Fruit fly (Drosophila melanogaster) whole organism, embryonic: Measurements from ENCODE around the gene Rbp4.

ENCODE experiments used
- CG10543 ChIP-seq: fragments of 200-800 bp; sonication (Bioruptor generic); optimal IDR thresholded peaks from 3 replicates; lab custom pipeline; 2017; ENCODE audit warnings: missing biosample characterization, mild to moderate bottlenecking, missing genetic modification characterization, moderate library complexity
- CG11723 ChIP-seq: fragments of 200-800 bp; sonication (Bioruptor generic); optimal IDR thresholded peaks from 2 replicates; lab custom pipeline; 2017; ENCODE audit warnings: missing biosample characterization, mild to moderate bottlenecking, missing genetic modification characterization
- CG12104 ChIP-seq: fragments of 200-800 bp; sonication (Bioruptor generic); optimal IDR thresholded peaks from 3 replicates; lab custom pipeline; 2016; ENCODE audit warnings: missing biosample characterization, missing genetic modification characterization
- CG14710 ChIP-seq: fragments of 200-800 bp; sonication (Bioruptor generic); optimal IDR thresholded peaks from 3 replicates; lab custom pipeline; 2019; ENCODE audit warnings: missing biosample characterization, mild to moderate bottlenecking, missing genetic modification characterization, moderate library complexity
- CG15269 ChIP-seq: fragments of 200-800 bp; sonication (Bioruptor generic); optimal IDR thresholded peaks from 2 replicates; lab custom pipeline; 2018; ENCODE audit warnings: missing biosample characterization, mild to moderate bottlenecking, missing genetic modification characterization, moderate library complexity
- CG15601 ChIP-seq: fragments of 200-800 bp; sonication (Bioruptor generic); optimal IDR thresholded peaks from 3 replicates; lab custom pipeline; 2019; ENCODE audit warnings: missing biosample characterization, mild to moderate bottlenecking, missing genetic modification characterization, moderate library complexity
- CG1603 ChIP-seq: fragments of 200-800 bp; sonication (Bioruptor generic); optimal IDR thresholded peaks from 2 replicates; lab custom pipeline; 2019; ENCODE audit warnings: missing biosample characterization, mild to moderate bottlenecking, missing genetic modification characterization, moderate library complexity
- CG16779 ChIP-seq: fragments of 200-800 bp; sonication (Bioruptor generic); IDR thresholded peaks from 2 replicates; pipeline ENCODE4 v1.3.6; 2022; ENCODE audit warnings: missing biosample characterization, missing genetic modification characterization
- CG17385 ChIP-seq: fragments of 200-800 bp; sonication (Bioruptor generic); optimal IDR thresholded peaks from 3 replicates; lab custom pipeline; 2018; ENCODE audit warnings: missing biosample characterization, mild to moderate bottlenecking, missing genetic modification characterization
- CG2678 ChIP-seq: fragments of 200-800 bp; sonication (Bioruptor generic); optimal IDR thresholded peaks from 3 replicates; lab custom pipeline; 2019; ENCODE audit warnings: missing biosample characterization, mild to moderate bottlenecking, missing genetic modification characterization, moderate library complexity
- CG2875 ChIP-seq: fragments of 200-800 bp; sonication (Bioruptor generic); optimal IDR thresholded peaks from 2 replicates; lab custom pipeline; 2017; ENCODE audit warnings: missing biosample characterization, mild to moderate bottlenecking, missing genetic modification characterization, missing genetic modification reagents
- CG30020 ChIP-seq: fragments of 200-800 bp; optimal IDR thresholded peaks from 2 replicates; lab custom pipeline; 2019; ENCODE audit warnings: missing biosample characterization, mild to moderate bottlenecking, missing genetic modification characterization, moderate library complexity
- CG4328 ChIP-seq: fragments of 200-800 bp; sonication (Bioruptor generic); optimal IDR thresholded peaks from 3 replicates; lab custom pipeline; 2017; ENCODE audit warnings: missing biosample characterization, missing genetic modification reagents, missing genetic modification characterization
- CG6813 ChIP-seq: fragments of 200-800 bp; sonication (Bioruptor generic); optimal IDR thresholded peaks from 2 replicates; lab custom pipeline; 2017; ENCODE audit warnings: missing biosample characterization, missing genetic modification characterization, mild to moderate bottlenecking, moderate library complexity, missing genetic modification reagents
- CG8388 ChIP-seq: fragments of 200-800 bp; sonication (Bioruptor generic); optimal IDR thresholded peaks from 2 replicates; lab custom pipeline; 2019; ENCODE audit warnings: missing biosample characterization, mild to moderate bottlenecking, missing genetic modification characterization, moderate library complexity
- Chrac-16 ChIP-seq: fragments of 200-800 bp; sonication (Bioruptor generic); optimal IDR thresholded peaks from 3 replicates; lab custom pipeline; 2016; ENCODE audit warnings: missing biosample characterization, missing genetic modification characterization
- CrebB ChIP-seq: fragments of 200-800 bp; sonication (Bioruptor generic); optimal IDR thresholded peaks from 3 replicates; lab custom pipeline; 2018; ENCODE audit warnings: missing biosample characterization, mild to moderate bottlenecking, missing genetic modification characterization
- D19A ChIP-seq: fragments of 200-800 bp; optimal IDR thresholded peaks from 3 replicates; lab custom pipeline; 2019; ENCODE audit warnings: missing biosample characterization, mild to moderate bottlenecking, missing genetic modification characterization, moderate library complexity
- Dbx ChIP-seq: fragments of 200-800 bp; sonication (Bioruptor generic); IDR thresholded peaks from 3 replicates; pipeline ENCODE4 v1.3.6; 2022; ENCODE audit warnings: missing biosample characterization, missing genetic modification characterization
- ERR ChIP-seq: fragments of 200-800 bp; sonication (Bioruptor generic); optimal IDR thresholded peaks from 2 replicates; lab custom pipeline; 2016; ENCODE audit warnings: missing biosample characterization, missing genetic modification characterization
- Eip74EF ChIP-seq, 2 experiments: fragments of 200-800 bp in 1 of 2; fragments of >200 bp in 1 of 2; sonication (Bioruptor generic) in 1 of 2; optimal IDR thresholded peaks; 2 replicates each; lab custom pipeline; 2017 to 2019; ENCODE audit warnings: missing biosample characterization in 2 of 2, missing genetic modification characterization in 2 of 2, mild to moderate bottlenecking in 1 of 2, moderate library complexity in 1 of 2
- Fer3 ChIP-seq: fragments of 200-800 bp; sonication (Bioruptor generic); optimal IDR thresholded peaks from 2 replicates; lab custom pipeline; 2018; ENCODE audit warnings: missing biosample characterization, mild to moderate bottlenecking, missing genetic modification characterization, moderate library complexity
- H2.0 ChIP-seq: fragments of 200-800 bp; sonication (Bioruptor generic); IDR thresholded peaks from 2 replicates; pipeline ENCODE4 v1.3.6; 2022; ENCODE audit warnings: missing biosample characterization, missing genetic modification characterization
- Hr78 ChIP-seq, 2 experiments: fragments of 200-800 bp in 1 of 2; fragments of >200 bp in 1 of 2; sonication (Bioruptor generic) in 1 of 2; optimal IDR thresholded peaks; 2 replicates each; lab custom pipeline; 2017 to 2019; ENCODE audit warnings: missing biosample characterization in 2 of 2, missing genetic modification characterization in 2 of 2, mild to moderate bottlenecking in 1 of 2, moderate library complexity in 1 of 2
- MTF-1 ChIP-seq: fragments of 200-800 bp; sonication (Bioruptor generic); optimal IDR thresholded peaks from 2 replicates; lab custom pipeline; 2018; ENCODE audit warnings: missing biosample characterization, mild to moderate bottlenecking, missing genetic modification characterization, borderline replicate concordance
- Optix ChIP-seq: fragments of 200-800 bp; sonication (Bioruptor generic); IDR thresholded peaks from 3 replicates; pipeline ENCODE4 v1.3.6; 2022; ENCODE audit warnings: missing biosample characterization, missing genetic modification characterization
- Sin3A ChIP-seq: fragments of >200 bp; optimal IDR thresholded peaks from 2 replicates; lab custom pipeline; 2018
- Spps ChIP-seq: fragments of 200-800 bp; sonication (Bioruptor generic); optimal IDR thresholded peaks from 2 replicates; lab custom pipeline; 2018; ENCODE audit warnings: missing biosample characterization, mild to moderate bottlenecking, missing genetic modification characterization
- amos ChIP-seq: fragments of 200-800 bp; sonication (Bioruptor generic); IDR thresholded peaks from 2 replicates; pipeline ENCODE4 v1.3.6; 2022; ENCODE audit warnings: missing biosample characterization, missing genetic modification characterization; ENCODE audit not compliant: partially characterized antibody
- ara ChIP-seq: fragments of 200-800 bp; sonication (Bioruptor generic); IDR thresholded peaks from 2 replicates; pipeline ENCODE4 v1.3.6; 2022; ENCODE audit warnings: missing biosample characterization, missing genetic modification characterization
- az2 ChIP-seq: fragments of 200-800 bp; sonication (Bioruptor generic); optimal IDR thresholded peaks from 3 replicates; lab custom pipeline; 2016; ENCODE audit warnings: missing biosample characterization, missing genetic modification characterization
- cas ChIP-seq: fragments of 200-800 bp; sonication (Bioruptor generic); IDR thresholded peaks from 2 replicates; pipeline ENCODE4 v1.3.6; 2022; ENCODE audit warnings: missing biosample characterization, missing genetic modification characterization
- dpn ChIP-seq, 2 experiments: fragments of 200-800 bp; sonication (Bioruptor generic); optimal IDR thresholded peaks; 3 replicates each; lab custom pipeline; 2016; ENCODE audit warnings: missing biosample characterization in 2 of 2, missing genetic modification characterization in 2 of 2
- eyg ChIP-seq: fragments of 200-800 bp; sonication (Bioruptor generic); optimal IDR thresholded peaks from 3 replicates; lab custom pipeline; 2016; ENCODE audit warnings: missing biosample characterization, missing genetic modification characterization
- gcm ChIP-seq: fragments of 200-800 bp; sonication (Bioruptor generic); optimal IDR thresholded peaks from 2 replicates; lab custom pipeline; 2019; ENCODE audit warnings: missing biosample characterization, mild to moderate bottlenecking, missing genetic modification characterization, moderate library complexity
- gro ChIP-seq: fragments of 200-800 bp; sonication (Bioruptor generic); optimal IDR thresholded peaks from 2 replicates; lab custom pipeline; 2016; ENCODE audit warnings: missing biosample characterization, missing genetic modification characterization
- hb ChIP-seq: fragments of 200-800 bp; sonication (Bioruptor generic); IDR thresholded peaks from 3 replicates; pipeline ENCODE4 v1.3.6; 2022; ENCODE audit warnings: missing biosample characterization, missing genetic modification characterization; ENCODE audit not compliant: partially characterized antibody
- ind ChIP-seq: fragments of 200-800 bp; sonication (Bioruptor generic); optimal IDR thresholded peaks from 3 replicates; lab custom pipeline; 2016; ENCODE audit warnings: missing biosample characterization, missing genetic modification characterization
- knrl ChIP-seq: fragments of 200-800 bp; sonication (Bioruptor generic); IDR thresholded peaks from 3 replicates; pipeline ENCODE4 v1.3.6; 2022; ENCODE audit warnings: missing biosample characterization, missing genetic modification characterization; ENCODE audit not compliant: partially characterized antibody
- lbe ChIP-seq: fragments of 200-800 bp; sonication (Bioruptor generic); optimal IDR thresholded peaks from 2 replicates; lab custom pipeline; 2016; ENCODE audit warnings: missing biosample characterization, mild to moderate bottlenecking, missing genetic modification characterization
- phol ChIP-seq: fragments of 200-800 bp; sonication (Bioruptor generic); optimal IDR thresholded peaks from 3 replicates; lab custom pipeline; 2018; ENCODE audit warnings: missing biosample characterization, mild to moderate bottlenecking, missing genetic modification characterization, moderate library complexity
- seq ChIP-seq: fragments of 200-800 bp; sonication (Bioruptor generic); IDR thresholded peaks from 2 replicates; pipeline ENCODE4 v1.3.6; 2022; ENCODE audit warnings: missing biosample characterization, missing genetic modification characterization
- slou ChIP-seq: fragments of 200-800 bp; sonication (Bioruptor generic); optimal IDR thresholded peaks from 3 replicates; lab custom pipeline; 2016; ENCODE audit warnings: missing biosample characterization, missing genetic modification characterization
- so ChIP-seq: fragments of 200-800 bp; sonication (Bioruptor generic); IDR thresholded peaks from 3 replicates; pipeline ENCODE4 v1.3.6; 2022; ENCODE audit warnings: missing biosample characterization, missing genetic modification characterization
- usp ChIP-seq: fragments of >200 bp; optimal IDR thresholded peaks from 2 replicates; lab custom pipeline; 2017; ENCODE audit warnings: missing biosample characterization, missing genetic modification characterization
- zen ChIP-seq: fragments of 200-800 bp; sonication (Bioruptor generic); optimal IDR thresholded peaks from 3 replicates; lab custom pipeline; 2018; ENCODE audit warnings: missing biosample characterization, mild to moderate bottlenecking, missing genetic modification characterization, moderate library complexity
- zf30C ChIP-seq: fragments of 200-800 bp; sonication (Bioruptor generic); optimal IDR thresholded peaks from 3 replicates; lab custom pipeline; 2018; ENCODE audit warnings: missing biosample characterization, mild to moderate bottlenecking, missing genetic modification characterization

Rbp4 gene

DNA sequence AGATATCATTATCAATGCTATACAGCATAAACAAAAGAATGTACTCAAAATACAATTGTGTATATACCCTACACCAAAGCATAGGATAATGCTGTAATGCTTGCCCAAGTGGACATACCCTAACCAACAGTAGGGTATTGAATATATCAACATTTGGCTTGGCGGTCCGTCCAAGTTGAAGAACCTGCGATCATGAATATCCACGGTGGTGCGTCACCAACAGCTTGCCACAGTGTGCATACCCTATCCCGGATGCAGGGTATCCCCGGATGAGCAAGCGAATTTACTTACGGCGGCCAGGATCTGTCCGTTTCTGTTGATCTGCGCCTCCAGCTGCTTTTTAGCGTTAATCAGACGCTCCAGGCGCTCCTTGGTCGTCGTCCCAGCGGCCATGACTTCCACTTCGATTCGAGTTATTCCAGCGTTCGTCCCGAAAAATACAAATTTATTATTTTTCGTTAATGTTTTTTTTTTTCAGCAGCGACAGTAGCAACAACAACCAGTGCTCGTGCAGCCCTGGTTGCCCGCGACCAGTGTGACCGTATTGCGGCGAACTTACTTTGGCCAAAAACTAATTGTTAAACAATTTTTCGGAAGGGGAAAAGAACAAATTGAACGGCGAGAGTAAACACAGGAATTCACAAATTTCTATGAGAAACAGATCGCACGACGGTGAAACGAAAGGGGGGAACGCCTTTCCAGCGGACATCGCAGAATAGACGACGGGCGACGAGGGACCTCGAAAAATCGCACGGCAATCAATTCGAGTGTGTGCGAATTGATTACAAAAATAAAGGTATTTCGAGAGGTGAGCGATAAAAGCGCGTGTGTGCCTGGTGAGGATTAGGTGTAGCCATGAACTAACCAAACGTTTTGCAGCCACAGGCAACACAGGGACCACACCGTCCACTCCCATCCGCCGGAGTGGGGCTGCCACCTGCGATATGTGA is 20.2 kb upstream of the Rbp4 start, which contains the start of the genes Lkb1 and CG9588 (continued):
- TF ChIP-seq gro (GFP tag; lab: Kevin White, UChicago) (peak; percentile 47), phol (tag; lab: Kevin White, UChicago) (peak; percentile 16), D19A (tag; lab: Kevin White, UChicago) (peak; percentile 71), ara (GFP tag; lab: Robert Waterston, UW) (peak; percentile 80), zen (tag; lab: Kevin White, UChicago) (peak; percentile 5), CG12104 (GFP tag; lab: Kevin White, UChicago) (no peak), zf30C (no peak), CG15601 (tag; lab: Kevin White, UChicago) (no peak), CG14710 (peak; percentile 27), CG6813 (GFP tag; lab: Kevin White, UChicago) (no peak), dpn (GFP tag; optimal IDR thresholded peaks at IDR 0.05; lab: Kevin White, UChicago) (peak; percentile 41 to 60), CG2678 (tag; lab: Kevin White, UChicago) (no peak), ind (GFP tag; lab: Kevin White, UChicago) (peak; percentile 70), cas (GFP tag; lab: Robert Waterston, UW) (peak; percentile 21; the same call in 1 of the 2 replicates), so (GFP tag; lab: Robert Waterston, UW) (peak; percentile 72; the same call in 2 of the 3 replicates), ERR (peak; percentile 17), Hr78 (GFP tag; optimal IDR thresholded peaks at IDR 0.05; lab: Kevin White, UChicago) (no peak), Eip74EF (GFP tag; optimal IDR thresholded peaks at IDR 0.05; lab: Kevin White, UChicago) (no peak), seq (peak; percentile 54; the same call in 1 of the 2 replicates), CG15269 (tag; lab: Kevin White, UChicago) (no peak), eyg (GFP tag; lab: Kevin White, UChicago) (no peak), slou (no peak), CG16779 (GFP tag; lab: Robert Waterston, UW) (peak; percentile 70; the same call in 1 of the 2 replicates), Chrac-16 (GFP tag; lab: Kevin White, UChicago) (peak; percentile 51), Spps (no peak), CG11723 (GFP tag; lab: Kevin White, UChicago) (peak; percentile 3), knrl (no peak; the same call in 2 of the 3 replicates), H2.0 (GFP tag; lab: Robert Waterston, UW) (peak; percentile 80), CG1603 (tag; lab: Kevin White, UChicago) (peak; percentile 63), CrebB (no peak), az2 (GFP tag; lab: Kevin White, UChicago) (peak; percentile 36), amos (GFP tag; lab: Robert Waterston, UW) (peak; percentile 23; the same call in 1 of the 2 replicates), hb (GFP tag; lab: Robert Waterston, UW) (no peak), MTF-1 (no peak), CG10543 (no peak), CG2875 (peak; percentile 25), Optix (GFP tag; lab: Robert Waterston, UW) (peak; percentile 77), Fer3 (tag; lab: Kevin White, UChicago) (peak; percentile 45), gcm (GFP tag; lab: Kevin White, UChicago) (no peak), usp (no peak), CG30020 (no peak), Sin3A (lab: Kevin White, UChicago) (peak; percentile 33), Dbx (GFP tag; lab: Robert Waterston, UW) (peak; percentile 74), CG4328 (GFP tag; lab: Kevin White, UChicago) (no peak), CG17385 (GFP tag; lab: Kevin White, UChicago) (no peak), CG8388 (peak; percentile 31), lbe (GFP tag; lab: Kevin White, UChicago) (no peak)
